Worm (Caenorhabditis elegans): ENCODE results near the gene C04C3.14.
A peak's percentile ranks its signal among the peaks of the same experiment; 100 is the strongest.
"Not testable (repeated sequence)": the region's sequence is repeated elsewhere in the genome, so short reads cannot be mapped to it uniquely, and the experiment has no call there.

C04C3.14 gene

DNA sequence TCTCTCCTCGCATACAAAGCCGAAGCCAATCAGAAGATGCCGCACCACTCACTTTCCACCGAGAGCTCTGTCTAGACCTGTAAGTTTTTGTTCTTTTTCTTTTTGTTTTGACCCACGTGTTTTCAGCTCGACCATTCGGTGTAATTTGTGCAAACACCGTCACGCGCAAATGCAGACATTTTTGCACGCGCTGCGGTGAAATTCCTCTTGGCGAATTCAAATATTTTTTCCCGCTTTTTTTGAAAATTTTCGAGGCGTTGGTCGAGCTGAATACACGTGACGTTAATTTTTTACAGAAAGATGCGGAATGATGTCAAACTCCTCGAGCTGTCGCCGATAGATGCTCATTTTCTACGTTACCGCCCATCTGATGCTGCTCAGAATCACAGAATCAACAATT is 1.6 kb upstream of the C04C3.14 start, which contains the start of gene C04C3.4:
C04C3.4 (plus strand) TSS at position 301 of the 400 bp plus-strand sequence.
- TF ChIP-seq efl-1 (optimal IDR thresholded peaks at IDR 0.05); efl-1 (GFP tag; optimal IDR thresholded peaks at IDR 0.05 in 1 of 2); C34B4.2 (tag; optimal IDR thresholded peaks at IDR 0.05); nhr-20 (tag; optimal IDR thresholded peaks at IDR 0.05): not testable (repeated sequence)

DNA sequence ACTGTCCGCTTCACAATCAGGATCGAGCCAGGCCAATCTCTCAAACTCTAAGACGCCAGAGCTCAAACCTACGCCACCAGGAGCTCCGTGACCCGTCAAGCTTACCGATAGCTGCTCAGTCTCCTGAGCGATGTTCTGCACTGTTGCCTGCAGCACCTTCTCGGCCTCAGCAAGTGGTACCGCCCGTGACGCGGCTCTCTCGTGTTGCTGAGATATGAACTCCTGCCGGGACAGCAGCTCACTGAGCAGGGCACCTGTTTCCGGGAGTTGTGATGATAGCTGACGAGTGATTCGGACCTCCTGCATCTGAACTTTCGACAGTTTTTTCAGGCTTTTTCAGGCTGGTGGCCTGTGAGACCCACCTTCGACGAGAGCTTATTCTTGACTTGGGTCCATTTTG is 2.4 kb downstream of the C04C3.14 start:
- TF ChIP-seq ztf-11 (tag; optimal IDR thresholded peaks at IDR 0.05) (no peak), elt-3 (tag; optimal IDR thresholded peaks at IDR 0.05) (no peak), fkh-8 (tag; optimal IDR thresholded peaks at IDR 0.05) (no peak), rnt-1 (tag; optimal IDR thresholded peaks at IDR 0.05) (no peak), nhr-28 (tag; optimal IDR thresholded peaks at IDR 0.05) (no peak), unc-86 (tag; optimal IDR thresholded peaks at IDR 0.05) (no peak), sup-37 (GFP tag; optimal IDR thresholded peaks at IDR 0.05) (no peak), ceh-90 (tag; optimal IDR thresholded peaks at IDR 0.05) (no peak), jun-1 (tag; optimal IDR thresholded peaks at IDR 0.05) (no peak), xbp-1 (tag; optimal IDR thresholded peaks at IDR 0.05) (no peak)

DNA sequence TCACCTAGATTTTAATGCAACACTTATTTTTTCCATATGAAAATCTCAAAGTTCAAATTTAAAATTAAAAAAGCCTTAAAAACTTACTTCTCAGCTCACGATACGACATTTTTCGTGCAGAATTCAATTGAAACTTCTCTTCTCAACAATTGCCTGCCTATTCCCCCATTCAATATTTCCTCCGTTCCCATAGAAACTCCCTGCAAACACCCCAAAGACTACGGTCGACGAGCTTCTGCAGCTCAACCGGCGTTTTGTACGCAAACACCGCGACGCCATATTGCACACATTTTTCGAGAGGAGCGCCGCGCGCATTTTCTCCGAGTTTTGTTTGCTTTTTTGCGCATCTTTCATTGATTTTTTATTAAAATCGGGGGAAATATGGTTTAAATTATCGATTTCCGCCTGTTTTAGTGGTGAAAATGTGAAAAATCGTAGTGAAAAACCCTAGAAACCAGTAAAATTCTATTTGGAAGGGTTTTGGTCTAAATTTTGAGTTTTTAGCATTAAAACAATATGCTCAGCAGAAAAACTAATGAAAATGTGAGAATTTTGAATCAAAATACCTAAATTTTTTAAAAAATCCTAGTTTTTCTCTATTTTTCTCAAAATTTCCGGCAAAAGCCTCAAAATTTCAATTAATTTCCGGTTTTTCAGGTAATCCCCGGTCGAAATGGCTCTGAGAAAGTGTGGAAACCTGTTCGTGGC is 3.5 kb downstream of the C04C3.14 start, which contains the start of the genes dyf-3 and pdhb-1:
dyf-3 (minus strand) TSS at position 217 of the 708 bp plus-strand sequence.
pdhb-1 (plus strand) TSS at position 658 of the 708 bp plus-strand sequence.
- no peak for TF ChIP-seq aha-1 (tag; optimal IDR thresholded peaks at IDR 0.05)
- TF ChIP-seq lin-39 (tag; optimal IDR thresholded peaks at IDR 0.05), result no peak
- no peak for TF ChIP-seq irx-1 (tag; optimal IDR thresholded peaks at IDR 0.05)
- no peak for TF ChIP-seq elt-3 (tag; optimal IDR thresholded peaks at IDR 0.05)
- TF ChIP-seq fkh-4 (tag; optimal IDR thresholded peaks at IDR 0.05; ENCODE audit: borderline replicate concordance), result no peak
- no peak for TF ChIP-seq aly-2 (tag; optimal IDR thresholded peaks at IDR 0.05)
- TF ChIP-seq nhr-77 (tag; optimal IDR thresholded peaks at IDR 0.05), result peak; percentile 29
- no peak for TF ChIP-seq elt-2 (tag; optimal IDR thresholded peaks at IDR 0.05)
- TF ChIP-seq F16B12.6 (tag; optimal IDR thresholded peaks at IDR 0.05), result peak; percentile 92
- peak; percentile 26 to 59 for TF ChIP-seq lin-35 (GFP tag; optimal IDR thresholded peaks at IDR 0.05)
- TF ChIP-seq lin-14 (GFP tag; optimal IDR thresholded peaks at IDR 0.05), result no peak
- peak; percentile 11 for TF ChIP-seq unc-86 (tag; optimal IDR thresholded peaks at IDR 0.05)
- no peak for TF ChIP-seq rnt-1 (tag; optimal IDR thresholded peaks at IDR 0.05)
- no peak for TF ChIP-seq nhr-20 (tag; optimal IDR thresholded peaks at IDR 0.05)
- no peak for TF ChIP-seq ceh-8 (GFP tag; optimal IDR thresholded peaks at IDR 0.05)
- TF ChIP-seq nhr-28 (tag; optimal IDR thresholded peaks at IDR 0.05), result no peak
- TF ChIP-seq mef-2 (tag; optimal IDR thresholded peaks at IDR 0.05), result no peak
- no peak for TF ChIP-seq nhr-11 (tag; optimal IDR thresholded peaks at IDR 0.05)
- TF ChIP-seq Y116A8C.19 (tag; optimal IDR thresholded peaks at IDR 0.05; ENCODE audit: borderline replicate concordance), result no peak
- TF ChIP-seq tlp-1 (tag; optimal IDR thresholded peaks at IDR 0.05), result no peak
- TF ChIP-seq lsy-2 (tag; optimal IDR thresholded peaks at IDR 0.05), result peak; percentile 88 to 97
- TF ChIP-seq pag-3 (tag; optimal IDR thresholded peaks at IDR 0.05; ENCODE audit: borderline replicate concordance, insufficient read depth), result no peak
- TF ChIP-seq snpc-4 (tag; optimal IDR thresholded peaks at IDR 0.05), result no peak
- no peak for TF ChIP-seq ama-1 (optimal IDR thresholded peaks at IDR 0.05)
- no peak for TF ChIP-seq ets-5 (GFP tag; IDR thresholded peaks at IDR 0.05)
- no peak for TF ChIP-seq zip-4 (GFP tag; optimal IDR thresholded peaks at IDR 0.05)
- no peak for TF ChIP-seq nhr-47 (tag; optimal IDR thresholded peaks at IDR 0.05)
- TF ChIP-seq nhr-237 (tag; optimal IDR thresholded peaks at IDR 0.05), result no peak
- no peak for TF ChIP-seq alr-1 (tag; optimal IDR thresholded peaks at IDR 0.05; ENCODE audit: borderline replicate concordance)
- TF ChIP-seq ceh-82 (tag; optimal IDR thresholded peaks at IDR 0.05), result peak in 1 of 3 experiments; percentile 48
- TF ChIP-seq pax-3 (tag; optimal IDR thresholded peaks at IDR 0.05), result no peak
- no peak for TF ChIP-seq lir-3 (tag; optimal IDR thresholded peaks at IDR 0.05; ENCODE audit: poor library complexity)
- TF ChIP-seq skn-1 (tag; optimal IDR thresholded peaks at IDR 0.05), result no peak
- peak; percentile 4 for TF ChIP-seq fkh-10 (GFP tag; optimal IDR thresholded peaks at IDR 0.05)
- TF ChIP-seq C04F5.9 (tag; optimal IDR thresholded peaks at IDR 0.05), result no peak
- TF ChIP-seq ces-1 (GFP tag; optimal IDR thresholded peaks at IDR 0.05), result no peak
- no peak for TF ChIP-seq grh-1 (GFP tag; IDR thresholded peaks at IDR 0.05)
- TF ChIP-seq vab-15 (tag; optimal IDR thresholded peaks at IDR 0.05), result no peak
- TF ChIP-seq efl-3 (GFP tag; optimal IDR thresholded peaks at IDR 0.05), result no peak
